Fruit fly (Drosophila melanogaster): ENCODE measurements around the gene CG15211.
A peak's percentile ranks its signal among the peaks of the same experiment; 100 is the strongest.

Gene CG15211

DNA sequence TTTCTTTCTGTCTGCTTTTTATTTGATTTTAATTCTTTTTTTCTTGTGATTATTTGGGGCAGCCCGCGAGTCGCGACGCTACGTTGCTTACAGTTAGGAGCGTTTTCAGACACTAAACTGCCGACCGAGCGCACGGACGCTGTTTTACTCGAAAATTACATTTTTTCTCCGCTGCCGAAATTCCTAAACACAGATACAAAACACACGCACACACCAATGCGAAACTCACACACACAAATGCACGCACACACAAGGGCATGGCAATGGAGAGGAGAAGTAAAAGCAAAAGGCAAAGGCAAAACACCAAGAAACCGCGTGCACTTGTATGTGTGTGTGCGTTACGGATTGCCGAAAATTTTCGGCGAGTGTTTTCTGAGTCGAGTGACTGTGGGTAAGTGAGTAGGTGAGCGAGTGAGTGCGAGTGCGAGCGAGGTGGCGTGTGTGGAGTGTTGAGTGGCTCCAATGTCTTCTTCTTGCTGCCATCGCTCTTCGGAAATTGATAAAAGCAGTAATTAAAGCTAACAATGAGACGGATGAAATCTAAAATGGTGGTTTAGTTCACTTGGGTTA, 43.3 kb downstream of the CG15211 start (continued):
- TF ChIP-seq Med (GFP tag) (peak; percentile 79), Sry-δ (GFP tag; optimal IDR thresholded peaks at IDR 0.05) (no peak), odd (GFP tag; optimal IDR thresholded peaks at IDR 0.05) (no peak), CrebB (tag; optimal IDR thresholded peaks at IDR 0.05) (no peak), Asciz (GFP tag; optimal IDR thresholded peaks at IDR 0.05) (peak; percentile 6), knrl (GFP tag; IDR thresholded peaks at IDR 0.05; ENCODE audit: partially characterized antibody) (no peak), corto (GFP tag; optimal IDR thresholded peaks at IDR 0.05) (no peak), ro (GFP tag; IDR thresholded peaks at IDR 0.05) (no peak), Xrp1 (GFP tag; IDR thresholded peaks at IDR 0.05) (no peak), NFAT (GFP tag; IDR thresholded peaks at IDR 0.05) (no peak), CG6765 (GFP tag; optimal IDR thresholded peaks at IDR 0.05) (no peak), sug (tag; optimal IDR thresholded peaks at IDR 0.05) (peak; percentile 37), CG34224 (GFP tag; IDR thresholded peaks at IDR 0.05; ENCODE audit: partially characterized antibody) (no peak; the same call in 2 of the 3 replicates), ranshi (GFP tag; IDR thresholded peaks at IDR 0.05) (no peak), CG17328 (GFP tag; IDR thresholded peaks at IDR 0.05) (0 out of 2 replicates have a peak, but pooled peaks have one; percentile 16), twi (tag; optimal IDR thresholded peaks at IDR 0.05) (no peak), ATbp (GFP tag; optimal IDR thresholded peaks at IDR 0.05) (peak; percentile 47), CG10147 (GFP tag; optimal IDR thresholded peaks at IDR 0.05) (no peak), cas (GFP tag; IDR thresholded peaks at IDR 0.05) (no peak), CG1647 (GFP tag; optimal IDR thresholded peaks at IDR 0.05) (no peak), CG8359 (GFP tag; optimal IDR thresholded peaks at IDR 0.05; ENCODE audit: borderline replicate concordance) (no peak), CG3847 (GFP tag; IDR thresholded peaks at IDR 0.05) (no peak), CG30020 (tag; optimal IDR thresholded peaks at IDR 0.05) (no peak), CG11398 (GFP tag; optimal IDR thresholded peaks at IDR 0.05) (no peak), crc (GFP tag; optimal IDR thresholded peaks at IDR 0.05) (no peak), Six4 (GFP tag; optimal IDR thresholded peaks at IDR 0.05) (no peak), z (GFP tag; IDR thresholded peaks at IDR 0.05) (peak; percentile 100), Jarid2 (GFP tag; optimal IDR thresholded peaks at IDR 0.05) (peak; percentile 88), HHEX (GFP tag; optimal IDR thresholded peaks at IDR 0.05) (no peak), Hr3 (GFP tag; optimal IDR thresholded peaks at IDR 0.05) (no peak), bab2 (GFP tag; optimal IDR thresholded peaks at IDR 0.05) (no peak), CG4404 (GFP tag; IDR thresholded peaks at IDR 0.05) (no peak), gro (GFP tag; optimal IDR thresholded peaks at IDR 0.05) (peak; percentile 46), Dref (GFP tag; IDR thresholded peaks at IDR 0.05) (no peak), fd64A (GFP tag; optimal IDR thresholded peaks at IDR 0.05) (no peak), pita (GFP tag; optimal IDR thresholded peaks at IDR 0.05) (no peak), YL-1 (GFP tag; optimal IDR thresholded peaks at IDR 0.05) (no peak), Nf-YB (GFP tag; optimal IDR thresholded peaks at IDR 0.05) (peak; percentile 35), mld (GFP tag; IDR thresholded peaks at IDR 0.05; ENCODE audit: partially characterized antibody) (no peak), CG3281 (GFP tag; optimal IDR thresholded peaks at IDR 0.05) (no peak), hkb (optimal IDR thresholded peaks at IDR 0.05) (no peak), hkb (GFP tag; IDR thresholded peaks at IDR 0.05) (0 out of 2 replicates have a peak, but pooled peaks have one; percentile 22), Oli (tag; optimal IDR thresholded peaks at IDR 0.05) (no peak), zfh2 (GFP tag; optimal IDR thresholded peaks at IDR 0.05) (no peak), jigr1 (GFP tag; IDR thresholded peaks at IDR 0.05) (no peak), CG7372 (GFP tag; IDR thresholded peaks at IDR 0.05) (no peak), Oaz (GFP tag; IDR thresholded peaks at IDR 0.05) (no peak), CG33213 (GFP tag; optimal IDR thresholded peaks at IDR 0.05) (no peak), CG18764 (GFP tag; optimal IDR thresholded peaks at IDR 0.05) (no peak), Doc2 (GFP tag; IDR thresholded peaks at IDR 0.05) (no peak), CG2875 (GFP tag; optimal IDR thresholded peaks at IDR 0.05) (no peak)
